Fruit fly (Drosophila melanogaster): ENCODE results near the gene CG9338.

CG9338 gene

DNA sequence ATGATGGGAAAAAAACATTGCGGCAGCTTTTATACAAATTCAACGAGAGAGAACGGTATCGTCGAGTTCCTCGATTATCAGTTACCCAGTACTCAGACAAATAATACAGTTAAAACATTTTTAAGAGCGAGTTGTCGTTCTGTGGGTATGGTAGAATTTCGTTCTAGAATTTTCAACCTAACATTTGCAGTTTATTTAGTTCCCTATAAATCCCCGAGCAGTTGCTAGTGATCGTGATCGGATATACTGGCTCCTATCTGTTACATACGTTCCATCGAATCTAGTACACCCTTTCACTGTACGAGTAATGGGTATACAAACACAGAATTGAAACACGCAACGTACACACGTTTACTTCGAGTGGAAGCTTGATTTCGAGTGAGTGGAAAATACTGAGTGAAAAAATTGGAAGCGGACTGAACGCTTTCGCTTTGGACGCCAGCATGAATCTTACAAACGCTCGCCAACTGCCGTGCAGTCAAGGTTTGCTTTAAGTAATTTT, at the start of gene CG9338 (continued):
- TF ChIP-seq acj6 (GFP tag; optimal IDR thresholded peaks at IDR 0.05) (peak; percentile 62), CG11762 (GFP tag; optimal IDR thresholded peaks at IDR 0.05; ENCODE audit: insufficient read depth) (peak; percentile 78), CG11902 (GFP tag; optimal IDR thresholded peaks at IDR 0.05) (peak; percentile 64), esn (GFP tag; optimal IDR thresholded peaks at IDR 0.05) (peak; percentile 87), pdm3 (GFP tag; optimal IDR thresholded peaks at IDR 0.05) (peak; percentile 79), Hr4 (GFP tag; optimal IDR thresholded peaks at IDR 0.05) (peak; percentile 77), CG8319 (GFP tag; optimal IDR thresholded peaks at IDR 0.05) (peak; percentile 89), Eip75B (GFP tag; optimal IDR thresholded peaks at IDR 0.05) (peak; percentile 80)

DNA sequence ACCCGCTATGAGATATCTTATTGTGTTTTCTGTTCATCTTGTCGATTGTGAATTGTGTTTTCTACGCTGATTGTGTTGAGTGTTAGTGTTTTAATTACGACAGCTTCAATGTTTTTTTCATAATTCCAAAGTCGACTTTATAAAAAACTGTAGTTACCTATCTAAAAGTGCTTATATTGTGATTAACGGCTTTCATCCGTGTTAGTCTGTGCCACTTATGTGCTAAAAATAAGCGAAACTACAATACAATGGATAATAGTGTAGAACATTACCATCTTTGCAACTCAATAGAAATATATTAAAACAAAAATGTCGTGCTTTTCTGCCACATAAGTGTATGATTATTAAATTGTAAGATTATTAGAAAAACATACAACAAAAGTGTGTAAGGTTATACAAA, 48.9 kb upstream of the CG9338 start, which contains the start of gene CG33322:
TSS of gene CG33322 (minus strand) at position 101 of the 400 bp plus-strand sequence.
- TF ChIP-seq Sox102F (GFP tag; optimal IDR thresholded peaks at IDR 0.05) (no peak), CG32006 (GFP tag; optimal IDR thresholded peaks at IDR 0.05) (no peak), CG10631 (GFP tag; optimal IDR thresholded peaks at IDR 0.05) (no peak), CG6808 (GFP tag; optimal IDR thresholded peaks at IDR 0.05) (no peak), achi (GFP tag; optimal IDR thresholded peaks at IDR 0.05) (no peak), OdsH (GFP tag; optimal IDR thresholded peaks at IDR 0.05) (no peak), eg (GFP tag; IDR thresholded peaks at IDR 0.05) (no peak), CG31627 (GFP tag; optimal IDR thresholded peaks at IDR 0.05) (no peak), pdm3 (GFP tag; optimal IDR thresholded peaks at IDR 0.05) (no peak), CG11294 (GFP tag; IDR thresholded peaks at IDR 0.05) (no peak), vri (GFP tag; optimal IDR thresholded peaks at IDR 0.05) (no peak), CG1621 (tag; optimal IDR thresholded peaks at IDR 0.05) (no peak), CG11762 (GFP tag; optimal IDR thresholded peaks at IDR 0.05; ENCODE audit: insufficient read depth) (no peak), acj6 (GFP tag; optimal IDR thresholded peaks at IDR 0.05) (no peak), Eip78C (GFP tag) (no peak), net (GFP tag; optimal IDR thresholded peaks at IDR 0.05) (no peak), fd85E (GFP tag; optimal IDR thresholded peaks at IDR 0.05) (no peak), CG8632 (GFP tag; optimal IDR thresholded peaks at IDR 0.05) (no peak)

DNA sequence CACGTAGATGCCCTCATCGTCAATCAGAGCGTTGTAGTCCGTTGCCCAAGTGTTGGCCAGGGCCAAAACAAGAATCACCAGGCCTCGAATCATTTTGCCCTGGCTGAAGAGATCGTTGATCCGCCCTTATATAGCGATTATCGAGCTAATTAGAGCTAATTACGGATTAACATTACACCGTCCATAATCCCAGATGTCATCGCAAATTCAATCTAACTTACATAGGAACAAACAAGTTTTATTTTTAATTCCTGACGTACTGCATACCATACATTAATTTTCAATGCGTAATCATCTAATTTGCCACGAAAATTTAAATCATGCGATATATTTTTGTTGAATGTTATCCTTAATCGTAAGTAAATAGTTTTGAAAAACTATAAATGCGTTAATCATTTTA, 47.8 kb upstream of the CG9338 start, which contains the start of gene CheB38b:
TSS of gene CheB38b (minus strand) at position 101 of the 400 bp plus-strand sequence.
- no peak for TF ChIP-seq salr (GFP tag; optimal IDR thresholded peaks at IDR 0.05)
- TF ChIP-seq Eip78C (GFP tag) = no peak
- no peak for TF ChIP-seq CG6854 (GFP tag; optimal IDR thresholded peaks at IDR 0.05)

- no peak for TF ChIP-seq CG11762 (GFP tag; optimal IDR thresholded peaks at IDR 0.05; ENCODE audit: insufficient read depth)
- TF ChIP-seq Gug (GFP tag; IDR thresholded peaks at IDR 0.05) = no peak
- no peak for TF ChIP-seq CG16779 (tag; optimal IDR thresholded peaks at IDR 0.05)
- TF ChIP-seq CG3032 (tag; optimal IDR thresholded peaks at IDR 0.05) = no peak
- no peak for TF ChIP-seq CG10631 (GFP tag; optimal IDR thresholded peaks at IDR 0.05)
- no peak for TF ChIP-seq CG10669 (GFP tag; optimal IDR thresholded peaks at IDR 0.05)
- TF ChIP-seq acj6 (GFP tag; optimal IDR thresholded peaks at IDR 0.05) = no peak
- TF ChIP-seq CG32006 (GFP tag; optimal IDR thresholded peaks at IDR 0.05) = no peak
- TF ChIP-seq fd59A (GFP tag; optimal IDR thresholded peaks at IDR 0.05) = no peak
- no peak for TF ChIP-seq CG6792 (GFP tag; optimal IDR thresholded peaks at IDR 0.05)
- no peak for TF ChIP-seq CG3919 (GFP tag; optimal IDR thresholded peaks at IDR 0.05)
- TF ChIP-seq CG31627 (GFP tag; optimal IDR thresholded peaks at IDR 0.05) = no peak
- no peak for TF ChIP-seq pdm3 (GFP tag; optimal IDR thresholded peaks at IDR 0.05)
- no peak for TF ChIP-seq svp (GFP tag)
- TF ChIP-seq net (GFP tag; optimal IDR thresholded peaks at IDR 0.05) = no peak
- TF ChIP-seq CG7368 (GFP tag; optimal IDR thresholded peaks at IDR 0.05) = no peak
- TF ChIP-seq CG6163 (GFP tag; IDR thresholded peaks at IDR 0.05) = no peak
Measured at dm6 chr2L:20818432-20818831, 46.6 kb upstream of the CG9338 start, which contains the start of gene CheB38a. Gene CheB38a (minus strand): TSS chr2L:20818532.
